Worm (Caenorhabditis elegans): ENCODE measurements around the gene josd-1.

DNA sequence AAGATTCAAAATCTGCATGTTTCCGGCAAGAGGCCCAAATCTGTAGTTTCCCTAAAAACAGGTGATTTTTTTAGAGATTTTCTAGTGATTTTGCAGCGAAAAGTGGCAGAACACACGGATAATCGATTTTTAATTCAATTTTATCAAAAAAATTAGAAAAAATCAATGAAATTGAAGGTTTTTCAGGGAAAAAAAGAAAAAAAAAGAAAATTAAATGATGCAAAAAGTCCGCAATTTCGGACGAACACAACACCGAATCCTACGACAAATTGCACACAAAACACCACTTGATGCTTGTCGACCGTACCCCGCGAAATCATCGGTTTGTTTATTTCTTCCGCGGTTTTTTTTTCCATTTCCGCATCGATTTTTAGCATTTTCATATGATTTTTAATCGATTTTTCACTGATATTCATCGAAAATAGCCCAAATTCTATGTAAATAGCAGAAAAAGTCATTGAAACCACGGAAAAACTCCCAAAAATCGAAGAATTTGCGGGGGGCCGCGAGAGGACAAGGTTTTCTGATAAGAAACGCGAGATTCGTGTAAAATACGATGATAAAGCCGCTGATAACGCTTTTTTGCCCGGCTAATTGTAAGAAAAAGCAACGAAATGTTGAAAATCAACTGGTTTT is 21.4 kb upstream of the josd-1 start, which contains the start of gene tufm-1:
- TF ChIP-seq nhr-12 (tag; optimal IDR thresholded peaks at IDR 0.05) (no peak), snpc-4 (tag; optimal IDR thresholded peaks at IDR 0.05) (no peak), lsy-2 (tag; optimal IDR thresholded peaks at IDR 0.05) (peak; percentile 94), ztf-11 (tag; optimal IDR thresholded peaks at IDR 0.05) (no peak)
